Fruit fly (Drosophila melanogaster): Measurements from ENCODE around the gene Ref1.

The Ref1 gene

dm6 chr3R:7076293-7076981, 3.8 kb downstream of the Ref1 start (continued):
- TF ChIP-seq C15 (GFP tag; IDR thresholded peaks at IDR 0.05), result no peak
- TF ChIP-seq Rfx (GFP tag; IDR thresholded peaks at IDR 0.05), result no peak

- TF ChIP-seq emc (GFP tag; optimal IDR thresholded peaks at IDR 0.05), result peak; percentile 75
- no peak for TF ChIP-seq ken (GFP tag; IDR thresholded peaks at IDR 0.05)
- TF ChIP-seq Atf-2 (GFP tag; optimal IDR thresholded peaks at IDR 0.05), result peak; percentile 86
- peak in 1 of 2 experiments; percentile 4 for TF ChIP-seq Trl (optimal IDR thresholded peaks at IDR 0.05)
- TF ChIP-seq Trl (GFP tag; optimal IDR thresholded peaks at IDR 0.05), result peak; percentile 88
- peak; percentile 66 for TF ChIP-seq CG7271 (tag; optimal IDR thresholded peaks at IDR 0.05)
- TF ChIP-seq CG17612 (GFP tag; IDR thresholded peaks at IDR 0.05), result no peak
- peak; percentile 94 for TF ChIP-seq gro (GFP tag; optimal IDR thresholded peaks at IDR 0.05)
- peak; percentile 73 for TF ChIP-seq CG6765 (GFP tag; optimal IDR thresholded peaks at IDR 0.05)
- peak; percentile 80 for TF ChIP-seq CG6254 (GFP tag; optimal IDR thresholded peaks at IDR 0.05)
- peak; percentile 88 for TF ChIP-seq chn (GFP tag; optimal IDR thresholded peaks at IDR 0.05)
- TF ChIP-seq MBD-R2 (GFP tag; IDR thresholded peaks at IDR 0.05), result no peak
- peak; percentile 73 for TF ChIP-seq pnt (GFP tag; optimal IDR thresholded peaks at IDR 0.05)
- peak; percentile 70 for TF ChIP-seq CG31388 (GFP tag; optimal IDR thresholded peaks at IDR 0.05)
- TF ChIP-seq Hr3 (GFP tag; optimal IDR thresholded peaks at IDR 0.05), result peak; percentile 83
- peak; percentile 83 for TF ChIP-seq CG12155 (GFP tag; optimal IDR thresholded peaks at IDR 0.05)
- TF ChIP-seq CG18476 (GFP tag; optimal IDR thresholded peaks at IDR 0.05), result peak; percentile 89
- peak; percentile 87 for TF ChIP-seq CG7556 (GFP tag; optimal IDR thresholded peaks at IDR 0.05)
- peak; percentile 91 for TF ChIP-seq ATbp (GFP tag; optimal IDR thresholded peaks at IDR 0.05)
- TF ChIP-seq Aef1 (GFP tag; IDR thresholded peaks at IDR 0.05), result no peak
- peak; percentile 66 for TF ChIP-seq CG1529 (GFP tag; optimal IDR thresholded peaks at IDR 0.05)
- TF ChIP-seq lab (GFP tag; optimal IDR thresholded peaks at IDR 0.05), result peak; percentile 96
- TF ChIP-seq CG11456 (GFP tag; IDR thresholded peaks at IDR 0.05), result no peak
- peak; percentile 89 for TF ChIP-seq Sox100B (GFP tag; optimal IDR thresholded peaks at IDR 0.05)
- TF ChIP-seq chif (GFP tag; optimal IDR thresholded peaks at IDR 0.05), result peak; percentile 87 to 90
- no peak for TF ChIP-seq D (optimal IDR thresholded peaks at IDR 0.05)
- peak; percentile 91 for TF ChIP-seq D (GFP tag; optimal IDR thresholded peaks at IDR 0.05)
- TF ChIP-seq CG9727 (GFP tag; optimal IDR thresholded peaks at IDR 0.05), result peak; percentile 92
- no peak for TF ChIP-seq vvl (GFP tag; IDR thresholded peaks at IDR 0.05)
- peak; percentile 75 for TF ChIP-seq CG2875 (GFP tag; optimal IDR thresholded peaks at IDR 0.05)
- TF ChIP-seq CG18619 (GFP tag; optimal IDR thresholded peaks at IDR 0.05), result peak; percentile 87
- TF ChIP-seq CoRest (tag; optimal IDR thresholded peaks at IDR 0.05), result peak; percentile 87
- TF ChIP-seq Dip3 (GFP tag; optimal IDR thresholded peaks at IDR 0.05), result peak; percentile 86
- TF ChIP-seq psq (GFP tag; optimal IDR thresholded peaks at IDR 0.05), result peak; percentile 46
- TF ChIP-seq NK7.1 (GFP tag; optimal IDR thresholded peaks at IDR 0.05), result peak; percentile 89
- peak; percentile 7 for TF ChIP-seq pzg (GFP tag; optimal IDR thresholded peaks at IDR 0.05)
- no peak for TF ChIP-seq Ptx1 (GFP tag; IDR thresholded peaks at IDR 0.05)
- peak; percentile 70 for TF ChIP-seq CG12299 (tag; optimal IDR thresholded peaks at IDR 0.05)
- peak; percentile 82 to 91 for TF ChIP-seq Pdp1 (GFP tag; optimal IDR thresholded peaks at IDR 0.05)
- no peak for TF ChIP-seq tna (GFP tag; IDR thresholded peaks at IDR 0.05; ENCODE audit: partially characterized antibody)
- peak; percentile 89 for TF ChIP-seq pho (GFP tag; optimal IDR thresholded peaks at IDR 0.05)
- TF ChIP-seq Ssrp (tag; optimal IDR thresholded peaks at IDR 0.05), result peak; percentile 88
- peak; percentile 42 for TF ChIP-seq CG3065 (GFP tag; optimal IDR thresholded peaks at IDR 0.05)
- peak; percentile 57 for TF ChIP-seq CG4328 (GFP tag; optimal IDR thresholded peaks at IDR 0.05)
- TF ChIP-seq CG8944 (GFP tag; optimal IDR thresholded peaks at IDR 0.05), result peak; percentile 85
- TF ChIP-seq CG6683 (GFP tag; optimal IDR thresholded peaks at IDR 0.05), result peak; percentile 85
- TF ChIP-seq Xbp1 (GFP tag; optimal IDR thresholded peaks at IDR 0.05), result peak; percentile 92
Observed at dm6 chr3R:7075712-7076183, 4.4 kb downstream of the Ref1 start.

Data from whole organism, embryonic.